Fruit fly (Drosophila melanogaster): Measurements from ENCODE around the gene CG31495.

DNA sequence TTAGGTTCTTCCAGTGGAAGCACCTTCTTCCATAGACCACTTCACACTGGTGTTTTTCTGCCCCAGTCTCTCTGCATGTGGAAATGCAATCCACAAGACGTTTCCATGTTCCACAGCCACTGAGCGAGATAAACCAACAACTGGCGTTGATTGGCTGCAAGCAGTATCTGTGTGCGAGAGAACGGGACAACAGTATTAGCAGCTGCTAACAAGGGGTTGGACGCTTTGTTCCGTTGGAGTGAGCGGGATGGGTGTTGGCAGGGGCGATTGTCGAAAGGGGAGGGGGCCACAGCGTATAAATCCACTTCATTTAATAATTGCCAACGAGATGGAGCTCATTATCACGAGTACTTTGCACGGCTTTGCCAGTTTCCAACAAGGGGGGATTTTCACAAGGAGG lies 37.4 kb upstream of the CG31495 start:
- TF ChIP-seq psq (optimal IDR thresholded peaks at IDR 0.05) (no peak), h (optimal IDR thresholded peaks at IDR 0.05) (no peak), Sin3A (optimal IDR thresholded peaks at IDR 0.05) (no peak), ttk (optimal IDR thresholded peaks at IDR 0.05) (no peak), insv (optimal IDR thresholded peaks at IDR 0.05) (no peak)
